Worm (Caenorhabditis elegans): ENCODE results near the gene clec-65.
A peak's percentile ranks its signal among the peaks of the same experiment; 100 is the strongest.

Gene clec-65

DNA sequence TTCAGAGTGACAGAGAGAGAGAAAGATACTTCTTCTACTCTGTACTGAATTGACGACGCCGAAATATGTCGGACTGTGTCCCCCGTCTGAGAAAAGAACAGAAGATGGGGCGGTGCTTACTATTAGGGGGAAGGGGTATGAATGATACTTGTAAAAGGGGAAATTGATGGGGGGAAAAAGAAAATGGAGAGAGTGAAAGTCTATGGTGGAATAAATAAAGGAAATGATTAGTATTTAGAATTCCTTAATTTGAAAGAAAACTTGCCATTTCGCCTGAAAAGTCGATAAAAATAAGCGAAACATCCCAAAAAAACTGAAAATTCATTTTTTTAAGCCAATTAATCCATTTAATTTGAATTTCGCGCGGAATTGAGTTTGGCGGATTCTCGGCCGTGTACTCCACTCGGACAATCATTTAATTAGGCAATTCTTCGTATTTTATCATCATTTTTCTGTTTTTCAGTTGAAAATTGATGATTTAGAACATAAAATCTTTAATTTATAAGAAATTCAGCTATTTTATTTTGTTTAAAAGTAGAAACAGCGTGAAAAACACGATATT lies 13.5 kb downstream of the clec-65 start, which contains the start of gene F35C5.12 (continued):
- peak; percentile 65 for TF ChIP-seq efl-1 (GFP tag; optimal IDR thresholded peaks at IDR 0.05)
- no peak for TF ChIP-seq egl-44 (GFP tag; IDR thresholded peaks at IDR 0.05)
- no peak for TF ChIP-seq ceh-79 (tag; optimal IDR thresholded peaks at IDR 0.05)
- TF ChIP-seq let-526 (GFP tag; IDR thresholded peaks at IDR 0.05): no peak
- TF ChIP-seq snpc-1.1 (tag; optimal IDR thresholded peaks at IDR 0.05; ENCODE audit: insufficient read depth): peak; percentile 21
- TF ChIP-seq lin-54 (GFP tag; optimal IDR thresholded peaks at IDR 0.05): peak; percentile 86
- peak; percentile 52 for TF ChIP-seq F33H1.4 (GFP tag; IDR thresholded peaks at IDR 0.05)
- TF ChIP-seq gei-17 (GFP tag; optimal IDR thresholded peaks at IDR 0.05): no peak
- no peak for TF ChIP-seq cebp-1 (GFP tag; IDR thresholded peaks at IDR 0.05)
- no peak for TF ChIP-seq cebp-1 (tag; optimal IDR thresholded peaks at IDR 0.05)
- no peak for TF ChIP-seq madf-10 (tag; optimal IDR thresholded peaks at IDR 0.05)
- no peak for TF ChIP-seq hlh-26 (GFP tag; conservative IDR thresholded peaks at IDR 0.05)
- no peak for TF ChIP-seq attf-5 (GFP tag; optimal IDR thresholded peaks at IDR 0.05)
- TF ChIP-seq athp-1 (tag; optimal IDR thresholded peaks at IDR 0.05): no peak
- no peak for TF ChIP-seq rcor-1 (GFP tag; IDR thresholded peaks at IDR 0.05)
- peak; percentile 53 for TF ChIP-seq madf-6 (GFP tag; IDR thresholded peaks at IDR 0.05)
- TF ChIP-seq F52B5.7 (tag; optimal IDR thresholded peaks at IDR 0.05): no peak
- no peak for TF ChIP-seq nhr-80 (tag; optimal IDR thresholded peaks at IDR 0.05)
- no peak for TF ChIP-seq die-1 (tag; optimal IDR thresholded peaks at IDR 0.05)
- TF ChIP-seq ceh-58 (GFP tag; IDR thresholded peaks at IDR 0.05): no peak
- no peak for TF ChIP-seq ztf-6 (GFP tag; IDR thresholded peaks at IDR 0.05)
- TF ChIP-seq B0261.1 (tag; optimal IDR thresholded peaks at IDR 0.05): no peak
- peak; percentile 63 for TF ChIP-seq attf-3 (GFP tag; conservative IDR thresholded peaks at IDR 0.05)
- peak; percentile 10 for TF ChIP-seq unc-130 (GFP tag; optimal IDR thresholded peaks at IDR 0.05)
- no peak for TF ChIP-seq C17E4.6 (GFP tag; IDR thresholded peaks at IDR 0.05)
- no peak for TF ChIP-seq dpff-1 (tag; optimal IDR thresholded peaks at IDR 0.05)
- no peak for TF ChIP-seq nfya-2 (GFP tag; IDR thresholded peaks at IDR 0.05)
- no peak for TF ChIP-seq egrh-3 (GFP tag; IDR thresholded peaks at IDR 0.05)
- TF ChIP-seq dpl-1 (GFP tag; optimal IDR thresholded peaks at IDR 0.05): peak; percentile 70
- no peak for TF ChIP-seq atf-7 (tag; optimal IDR thresholded peaks at IDR 0.05)
- TF ChIP-seq ceh-27 (GFP tag; optimal IDR thresholded peaks at IDR 0.05): no peak

DNA sequence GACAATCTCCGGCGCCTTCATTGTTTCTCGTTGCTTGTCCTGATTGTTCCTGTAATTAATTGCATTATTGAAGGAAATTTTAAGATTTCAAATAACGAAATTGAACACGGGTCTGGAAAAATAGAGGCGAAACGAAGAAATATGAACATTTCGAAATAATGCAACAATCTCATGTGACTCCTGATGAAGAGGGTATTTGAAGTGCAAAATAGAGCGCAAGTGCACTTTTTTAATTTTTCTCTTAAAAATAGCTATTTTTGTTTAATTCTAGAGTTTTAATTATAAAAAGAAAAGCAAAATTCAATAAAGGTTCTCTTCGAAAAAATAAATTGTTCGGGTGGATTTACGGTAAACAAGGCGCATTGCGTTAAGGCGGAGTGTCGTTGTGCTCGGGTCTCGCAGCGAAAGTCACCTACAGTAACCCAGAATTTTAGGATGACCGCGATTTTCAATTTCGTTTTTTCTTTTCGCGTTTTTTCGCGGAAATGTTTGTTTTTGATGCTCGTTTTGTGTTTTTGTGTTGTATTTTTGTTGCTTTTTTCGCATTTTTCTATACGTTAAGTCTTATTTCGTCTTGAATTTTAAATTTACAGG lies 17.9 kb downstream of the clec-65 start, which contains the start of the genes F58G1.2 and wago-4:
TSS of gene F58G1.2 (minus strand) at position 51 of the 594 bp plus-strand sequence.
TSS of gene wago-4 (plus strand) at position 592 of the 594 bp plus-strand sequence.
- TF ChIP-seq nfyb-1 (GFP tag; IDR thresholded peaks at IDR 0.05) (no peak), F39B2.1 (GFP tag; IDR thresholded peaks at IDR 0.05) (no peak), egrh-3 (GFP tag; IDR thresholded peaks at IDR 0.05) (no peak), dpl-1 (GFP tag; optimal IDR thresholded peaks at IDR 0.05) (peak; percentile 88), pbrm-1 (GFP tag; IDR thresholded peaks at IDR 0.05) (no peak), T26A5.8 (tag; optimal IDR thresholded peaks at IDR 0.05) (no peak), xnd-1 (tag; optimal IDR thresholded peaks at IDR 0.05) (peak; percentile 71), D2030.7 (GFP tag; IDR thresholded peaks at IDR 0.05) (peak; percentile 86), Y53F4B.3 (GFP tag; IDR thresholded peaks at IDR 0.05) (peak; percentile 36; the same call in 1 of the 2 replicates), mxl-1 (tag; optimal IDR thresholded peaks at IDR 0.05) (no peak), cebp-1 (GFP tag; IDR thresholded peaks at IDR 0.05) (no peak), cebp-1 (tag; optimal IDR thresholded peaks at IDR 0.05) (peak; percentile 51), madf-3 (GFP tag; IDR thresholded peaks at IDR 0.05) (no peak), ceh-27 (GFP tag; optimal IDR thresholded peaks at IDR 0.05) (no peak), attf-3 (GFP tag; conservative IDR thresholded peaks at IDR 0.05) (peak; percentile 100), ceh-79 (tag; optimal IDR thresholded peaks at IDR 0.05) (no peak), pha-4 (tag; optimal IDR thresholded peaks at IDR 0.05) (no peak), zfh-2 (GFP tag; conservative IDR thresholded peaks at IDR 0.05) (no peak), snpc-1.3 (tag; optimal IDR thresholded peaks at IDR 0.05; ENCODE audit: insufficient read depth) (peak; percentile 53), C06A6.2 (GFP tag; conservative IDR thresholded peaks at IDR 0.05) (no peak), bed-1 (GFP tag; IDR thresholded peaks at IDR 0.05) (no peak), ama-1 (optimal IDR thresholded peaks at IDR 0.05) (no peak), ama-1 (GFP tag; optimal IDR thresholded peaks at IDR 0.05) (no peak), mcd-1 (GFP tag; IDR thresholded peaks at IDR 0.05) (peak; percentile 60), F57C9.4 (tag; optimal IDR thresholded peaks at IDR 0.05) (no peak), snpc-1.1 (tag; optimal IDR thresholded peaks at IDR 0.05; ENCODE audit: insufficient read depth) (peak; percentile 73)
